Worm (Caenorhabditis elegans) whole organism, L4 larva: ENCODE data around the gene sphk-1.

Experiments used
- T20F7.1 ChIP-seq: fragments of 200-800 bp; sonication (Bioruptor generic); optimal IDR thresholded peaks from 2 replicates; lab custom pipeline; 2018; ENCODE audit warnings: mild to moderate bottlenecking, missing genetic modification characterization, missing compliant biosample characterization
- Y48G9A.11 ChIP-seq: fragments of 200-800 bp; sonication (Bioruptor generic); IDR thresholded peaks from 2 replicates; pipeline ENCODE4 v1.3.6; 2022; ENCODE audit warnings: missing genetic modification reagents, missing genetic modification characterization, missing compliant biosample characterization
- Y5F2A.4 ChIP-seq: fragments of 200-800 bp; sonication (Bioruptor generic); optimal IDR thresholded peaks from 2 replicates; lab custom pipeline; 2018; ENCODE audit warnings: mild to moderate bottlenecking, missing genetic modification characterization, missing compliant biosample characterization
- aly-2 ChIP-seq: sonication (generic microtip); optimal IDR thresholded peaks from 2 replicates; lab custom pipeline; 2018; ENCODE audit warnings: missing biosample characterization, missing genetic modification characterization
- ceh-28 ChIP-seq: fragments of 150-350 bp; optimal IDR thresholded peaks from 2 replicates; lab custom pipeline; 2014; ENCODE audit warnings: missing biosample characterization, missing genetic modification reagents, missing genetic modification characterization
- ceh-82 ChIP-seq: sonication (generic microtip); optimal IDR thresholded peaks from 2 replicates; lab custom pipeline; 2017; ENCODE audit warnings: missing biosample characterization, missing genetic modification characterization
- daf-16 ChIP-seq, 3 experiments: sonication (generic microtip); optimal IDR thresholded peaks; 2 replicates each; lab custom pipeline; 2016 to 2017; ENCODE audit warnings: missing genetic modification characterization in 3 of 3, missing genetic modification reagents in 3 of 3, mild to moderate bottlenecking in 2 of 3, missing compliant biosample characterization in 2 of 3, missing biosample characterization in 1 of 3, moderate library complexity in 1 of 3
- daf-19 ChIP-seq: fragments of 200-800 bp; sonication (Bioruptor generic); conservative IDR thresholded peaks from 2 replicates; pipeline ENCODE4 v1.3.6; 2022; ENCODE audit warnings: missing genetic modification characterization, missing compliant biosample characterization
- daf-8 ChIP-seq: fragments of 200-800 bp; sonication (Bioruptor generic); IDR thresholded peaks from 2 replicates; pipeline ENCODE4 v1.3.6; 2022; ENCODE audit warnings: missing genetic modification characterization, missing compliant biosample characterization
- dmd-6 ChIP-seq: fragments of 200-800 bp; sonication (Bioruptor generic); IDR thresholded peaks from 2 replicates; pipeline ENCODE4 v1.3.6; 2022; ENCODE audit warnings: missing genetic modification reagents, missing genetic modification characterization, missing compliant biosample characterization
- dmd-9 ChIP-seq: fragments of 200-800 bp; sonication (Bioruptor generic); IDR thresholded peaks from 2 replicates; pipeline ENCODE4 v1.3.6; 2022; ENCODE audit warnings: missing genetic modification reagents, missing genetic modification characterization, missing compliant biosample characterization
- dve-1 ChIP-seq: sonication (generic microtip); optimal IDR thresholded peaks from 2 replicates; lab custom pipeline; 2017; ENCODE audit warnings: antibody characterized with exemption, mild to moderate bottlenecking, missing genetic modification characterization, missing compliant biosample characterization; ENCODE audit not compliant: insufficient read depth
- egl-27 ChIP-seq: sonication (generic microtip); optimal IDR thresholded peaks from 3 replicates; lab custom pipeline; 2017; ENCODE audit warnings: missing biosample characterization, missing genetic modification reagents, missing genetic modification characterization
- gei-8 ChIP-seq: fragments of 200-800 bp; sonication (Bioruptor generic); optimal IDR thresholded peaks from 2 replicates; lab custom pipeline; 2018; ENCODE audit warnings: mild to moderate bottlenecking, missing genetic modification characterization, missing compliant biosample characterization
- hlh-11 ChIP-seq: fragments of 200-800 bp; sonication (Bioruptor generic); optimal IDR thresholded peaks from 2 replicates; lab custom pipeline; 2018; ENCODE audit warnings: mild to moderate bottlenecking, missing genetic modification characterization, missing compliant biosample characterization
- hlh-30 ChIP-seq: sonication (generic microtip); optimal IDR thresholded peaks from 2 replicates; lab custom pipeline; 2017; ENCODE audit warnings: antibody characterized with exemption, mild to moderate bottlenecking, missing genetic modification characterization, missing compliant biosample characterization; ENCODE audit not compliant: insufficient read depth
- jun-1 ChIP-seq: fragments of 150-350 bp; optimal IDR thresholded peaks from 2 replicates; lab custom pipeline; 2014; ENCODE audit warnings: missing biosample characterization, missing genetic modification reagents, missing genetic modification characterization
- lin-15B ChIP-seq: fragments of 150-350 bp; sonication (generic microtip); optimal IDR thresholded peaks from 3 replicates; lab custom pipeline; 2014; ENCODE audit warnings: missing biosample characterization, missing genetic modification characterization
- lsy-2 ChIP-seq, 2 experiments: fragments of 150-350 bp in 1 of 2; sonication (generic microtip) in 1 of 2; optimal IDR thresholded peaks; 2 replicates each; lab custom pipeline; 2014 to 2017; ENCODE audit warnings: missing biosample characterization in 2 of 2, missing genetic modification characterization in 2 of 2
- mdt-29 ChIP-seq: fragments of 200-800 bp; sonication (Bioruptor generic); IDR thresholded peaks from 2 replicates; pipeline ENCODE4 v1.3.6; 2022; ENCODE audit warnings: missing genetic modification reagents, missing genetic modification characterization, missing compliant biosample characterization
- mep-1 ChIP-seq: fragments of 150-350 bp; sonication (generic microtip); optimal IDR thresholded peaks from 3 replicates; lab custom pipeline; 2014; ENCODE audit warnings: missing biosample characterization, missing genetic modification characterization
- mxl-2 ChIP-seq: fragments of 200-800 bp; sonication (Bioruptor generic); conservative IDR thresholded peaks from 2 replicates; pipeline ENCODE4 v1.3.6; 2022; ENCODE audit warnings: missing genetic modification reagents, missing genetic modification characterization, missing compliant biosample characterization
- mxl-3 ChIP-seq: fragments of 200-800 bp; sonication (Bioruptor generic); optimal IDR thresholded peaks from 2 replicates; lab custom pipeline; 2018; ENCODE audit warnings: mild to moderate bottlenecking, missing genetic modification characterization, missing compliant biosample characterization
- nhr-102 ChIP-seq: sonication (generic microtip); optimal IDR thresholded peaks from 2 replicates; lab custom pipeline; 2016; ENCODE audit warnings: mild to moderate bottlenecking, missing genetic modification characterization, moderate library complexity, missing compliant biosample characterization
- nhr-11 ChIP-seq: fragments of 150-350 bp; optimal IDR thresholded peaks from 2 replicates; lab custom pipeline; 2014; ENCODE audit warnings: missing biosample characterization, missing genetic modification characterization
- nhr-237 ChIP-seq: sonication (generic microtip); optimal IDR thresholded peaks from 2 replicates; lab custom pipeline; 2017; ENCODE audit warnings: missing biosample characterization, missing genetic modification characterization
- nhr-28 ChIP-seq: fragments of 150-350 bp; optimal IDR thresholded peaks from 2 replicates; lab custom pipeline; 2014; ENCODE audit warnings: missing biosample characterization, missing genetic modification characterization
- php-3 ChIP-seq: fragments of 200-800 bp; sonication (Bioruptor generic); IDR thresholded peaks from 2 replicates; pipeline ENCODE4 v1.3.6; 2022; ENCODE audit warnings: missing genetic modification reagents, missing genetic modification characterization, missing compliant biosample characterization
- pqm-1 ChIP-seq: sonication (generic microtip); optimal IDR thresholded peaks from 2 replicates; lab custom pipeline; 2017; ENCODE audit warnings: missing biosample characterization, missing genetic modification characterization
- rbr-2 ChIP-seq: sonication (generic microtip); optimal IDR thresholded peaks from 2 replicates; lab custom pipeline; 2016; ENCODE audit warnings: missing genotype, missing genetic modification characterization, missing compliant biosample characterization
- sdz-12 ChIP-seq: fragments of 200-800 bp; sonication (Bioruptor generic); optimal IDR thresholded peaks from 2 replicates; lab custom pipeline; 2018; ENCODE audit warnings: mild to moderate bottlenecking, missing genetic modification characterization, missing compliant biosample characterization
- snpc-1.2 ChIP-seq: fragments of 200-800 bp; sonication (Bioruptor generic); IDR thresholded peaks from 2 replicates; pipeline ENCODE4 v1.3.6; 2022; ENCODE audit warnings: missing genetic modification reagents, missing genetic modification characterization, missing compliant biosample characterization
- tag-97 ChIP-seq: fragments of 200-800 bp; sonication (Bioruptor generic); IDR thresholded peaks from 2 replicates; pipeline ENCODE4 v1.3.6; 2022; ENCODE audit warnings: missing genetic modification characterization, missing compliant biosample characterization
- unc-39 ChIP-seq: sonication (generic microtip); optimal IDR thresholded peaks from 2 replicates; lab custom pipeline; 2017; ENCODE audit warnings: missing biosample characterization, missing genetic modification characterization
- unc-62 ChIP-seq, 3 experiments: fragments of 150-350 bp in 1 of 3; sonication (generic microtip); optimal IDR thresholded peaks in 2 of 3; peaks in 1 of 3; 1 replicate in 1 of 3; 2 replicates in 2 of 3; lab custom pipeline; 2014 to 2017; ENCODE audit warnings: missing biosample characterization in 3 of 3, missing genetic modification characterization in 3 of 3, missing genetic modification reagents in 3 of 3, missing genotype in 1 of 3
- vab-7 ChIP-seq: fragments of 200-800 bp; sonication (Bioruptor generic); IDR thresholded peaks from 2 replicates; pipeline ENCODE4 v1.3.6; 2022; ENCODE audit warnings: missing genetic modification reagents, missing genetic modification characterization, missing compliant biosample characterization
- zfp-2 ChIP-seq: sonication (generic microtip); optimal IDR thresholded peaks from 2 replicates; lab custom pipeline; 2016; ENCODE audit warnings: mild to moderate bottlenecking, missing genetic modification characterization, missing compliant biosample characterization

The sphk-1 gene

ce11 chrII:8714913-8715447 lies 13.5 kb upstream of the sphk-1 start, which contains the start of the genes rab-21 and T01B7.13:
TSS of gene rab-21 (minus strand) at chrII:8715013.
TSS of gene T01B7.13 (plus strand) at chrII:8715397.
- TF ChIP-seq nhr-237 (tag; lab: Kevin White, UChicago), result no peak

ce11 chrII:8710317-8710716 lies 8.8 kb upstream of the sphk-1 start, which contains the start of gene srg-15:
TSS of gene srg-15 (minus strand) at chrII:8710417.
- TF ChIP-seq jun-1 (tag; lab: Kevin White, UChicago) (no peak), Y5F2A.4 (GFP tag; lab: Kevin White, UChicago) (no peak), mxl-2 (GFP tag; lab: Robert Waterston, UW) (no peak), T20F7.1 (GFP tag; lab: Kevin White, UChicago) (no peak), ceh-28 (tag; lab: Kevin White, UChicago) (no peak)

- TF ChIP-seq ceh-82 (tag; lab: Kevin White, UChicago) (no peak), hlh-11 (tag; lab: Kevin White, UChicago) (peak; percentile 55), daf-16 (GFP tag; optimal IDR thresholded peaks at IDR 0.05; lab: Kevin White, UChicago) (peak in 1 of 2 experiments; percentile 25), daf-16 (tag; optimal IDR thresholded peaks at IDR 0.05; lab: Kevin White, UChicago) (no peak), hlh-30 (tag; lab: Kevin White, UChicago) (peak; percentile 74), unc-62 (GFP tag; optimal IDR thresholded peaks at IDR 0.05 in 1 of 2; lab: Kevin White, UChicago) (peak in 1 of 2 experiments; percentile 71), unc-62 (tag; optimal IDR thresholded peaks at IDR 0.05; lab: Kevin White, UChicago) (no peak), Y48G9A.11 (GFP tag; lab: Robert Waterston, UW) (no peak), snpc-1.2 (GFP tag; lab: Robert Waterston, UW) (no peak), rbr-2 (tag; lab: Kevin White, UChicago) (no peak), php-3 (no peak), vab-7 (no peak), lsy-2 (tag; optimal IDR thresholded peaks at IDR 0.05; lab: Kevin White, UChicago) (peak in 1 of 2 experiments; percentile 36), nhr-11 (tag; lab: Kevin White, UChicago) (peak; percentile 71), mxl-3 (GFP tag; lab: Kevin White, UChicago) (no peak)
Observed at ce11 chrII:8707024-8707423, 5.6 kb upstream of the sphk-1 start, which contains the start of gene cup-16. TSS of gene cup-16 (plus strand) at chrII:8707155.

- TF ChIP-seq dmd-9 (GFP tag; lab: Robert Waterston, UW), result no peak
- TF ChIP-seq nhr-28, result peak; percentile 77
- no peak for TF ChIP-seq mdt-29 (GFP tag; lab: Robert Waterston, UW)
- TF ChIP-seq lin-15B, result no peak
- TF ChIP-seq pqm-1 (tag; lab: Kevin White, UChicago), result peak; percentile 35
- TF ChIP-seq nhr-102 (tag; lab: Kevin White, UChicago), result no peak
- no peak for TF ChIP-seq sdz-12 (GFP tag; lab: Kevin White, UChicago)
- no peak for TF ChIP-seq daf-8 (GFP tag; lab: Robert Waterston, UW)
- no peak for TF ChIP-seq egl-27 (tag; lab: Kevin White, UChicago)
- TF ChIP-seq mxl-2 (GFP tag; lab: Robert Waterston, UW), result no peak
- TF ChIP-seq dmd-6 (GFP tag; lab: Robert Waterston, UW), result peak; percentile 29; the same call in 1 of the 2 replicates
- no peak for TF ChIP-seq unc-39 (tag; lab: Kevin White, UChicago)
- TF ChIP-seq daf-19 (GFP tag; lab: Robert Waterston, UW), result no peak
- TF ChIP-seq gei-8 (GFP tag; lab: Kevin White, UChicago), result no peak
- TF ChIP-seq mep-1 (tag; lab: Kevin White, UChicago), result no peak
- TF ChIP-seq zfp-2, result no peak
- TF ChIP-seq dve-1 (tag; lab: Kevin White, UChicago), result peak; percentile 32
- TF ChIP-seq tag-97 (GFP tag; lab: Robert Waterston, UW), result no peak
- TF ChIP-seq T20F7.1 (GFP tag; lab: Kevin White, UChicago), result peak; percentile 10
- no peak for TF ChIP-seq aly-2 (tag; lab: Kevin White, UChicago)
Observed at ce11 chrII:8704413-8704874, 3.0 kb upstream of the sphk-1 start, which contains the start of gene prx-5. TSS of gene prx-5 (plus strand) at chrII:8704824.
